Worm (Caenorhabditis elegans): ENCODE measurements around the gene ddi-1.

Gene ddi-1

ce11 chrIV:6552036-6552435 lies 29.4 kb downstream of the ddi-1 start:
- TF ChIP-seq skn-1 (tag; optimal IDR thresholded peaks at IDR 0.05) = no peak
- no peak for TF ChIP-seq nhr-25 (tag; optimal IDR thresholded peaks at IDR 0.05)
- no peak for TF ChIP-seq ceh-16 (tag; optimal IDR thresholded peaks at IDR 0.05)
- TF ChIP-seq peb-1 (tag; optimal IDR thresholded peaks at IDR 0.05) = no peak
- no peak for TF ChIP-seq ztf-4 (tag; optimal IDR thresholded peaks at IDR 0.05)
- TF ChIP-seq zag-1 (tag; optimal IDR thresholded peaks at IDR 0.05) = no peak
- no peak for TF ChIP-seq nhr-21 (tag; optimal IDR thresholded peaks at IDR 0.05)
- no peak for TF ChIP-seq unc-62 (GFP tag; optimal IDR thresholded peaks at IDR 0.05)
- no peak for TF ChIP-seq lsy-2 (tag; optimal IDR thresholded peaks at IDR 0.05)
- TF ChIP-seq lin-39 (tag; optimal IDR thresholded peaks at IDR 0.05) = no peak

ce11 chrIV:6554865-6555264 lies 32.2 kb downstream of the ddi-1 start:
- peak; percentile 23 for TF ChIP-seq gmeb-1 (tag; optimal IDR thresholded peaks at IDR 0.05)
- peak; percentile 97 for TF ChIP-seq fos-1 (tag; optimal IDR thresholded peaks at IDR 0.05)
- TF ChIP-seq snpc-4 (tag; optimal IDR thresholded peaks at IDR 0.05) = no peak
- peak; percentile 15 for TF ChIP-seq nhr-21 (tag; optimal IDR thresholded peaks at IDR 0.05)
- peak; percentile 7 for TF ChIP-seq nhr-129 (tag; optimal IDR thresholded peaks at IDR 0.05)
- TF ChIP-seq lsy-2 (tag; optimal IDR thresholded peaks at IDR 0.05) = peak in 1 of 2 experiments; percentile 17
- no peak for TF ChIP-seq ztf-4 (tag; optimal IDR thresholded peaks at IDR 0.05)
- TF ChIP-seq sma-3 (GFP tag; optimal IDR thresholded peaks at IDR 0.05) = peak; percentile 26
- TF ChIP-seq nhr-12 (tag; optimal IDR thresholded peaks at IDR 0.05) = no peak
- no peak for TF ChIP-seq unc-55 (GFP tag; optimal IDR thresholded peaks at IDR 0.05)
- peak; percentile 47 for TF ChIP-seq crh-2 (tag; optimal IDR thresholded peaks at IDR 0.05)
- TF ChIP-seq sma-9 (GFP tag; optimal IDR thresholded peaks at IDR 0.05) = peak; percentile 83
- no peak for TF ChIP-seq sma-9 (tag; optimal IDR thresholded peaks at IDR 0.05)
- TF ChIP-seq dmd-4 (tag; optimal IDR thresholded peaks at IDR 0.05) = no peak
- TF ChIP-seq nhr-10 (tag; optimal IDR thresholded peaks at IDR 0.05) = no peak

ce11 chrIV:6555388-6556330 lies 33.0 kb downstream of the ddi-1 start, which contains the start of gene paqr-1:
Gene paqr-1, minus strand, starts transcription at chrIV:6555438.
- TF ChIP-seq fos-1 (tag; optimal IDR thresholded peaks at IDR 0.05) = peak; percentile 14
- TF ChIP-seq egl-27 (tag; optimal IDR thresholded peaks at IDR 0.05) = no peak
- no peak for TF ChIP-seq nhr-25 (tag; optimal IDR thresholded peaks at IDR 0.05)
- no peak for TF ChIP-seq nhr-23 (tag; optimal IDR thresholded peaks at IDR 0.05)
- no peak for TF ChIP-seq mbf-1 (tag; optimal IDR thresholded peaks at IDR 0.05)
- no peak for TF ChIP-seq lin-39 (tag; optimal IDR thresholded peaks at IDR 0.05)
- no peak for TF ChIP-seq lin-13 (GFP tag; optimal IDR thresholded peaks at IDR 0.05)
- no peak for TF ChIP-seq mab-5 (tag; optimal IDR thresholded peaks at IDR 0.05)
- TF ChIP-seq nhr-129 (tag; optimal IDR thresholded peaks at IDR 0.05) = peak; percentile 31
- TF ChIP-seq C34F6.9 (tag; optimal IDR thresholded peaks at IDR 0.05) = peak; percentile 53
- TF ChIP-seq nhr-11 (tag; optimal IDR thresholded peaks at IDR 0.05) = no peak
- no peak for TF ChIP-seq ceh-82 (tag; optimal IDR thresholded peaks at IDR 0.05)
- no peak for TF ChIP-seq nhr-6 (tag; optimal IDR thresholded peaks at IDR 0.05)
- no peak for TF ChIP-seq dmd-4 (tag; optimal IDR thresholded peaks at IDR 0.05)
- TF ChIP-seq nhr-77 (tag; optimal IDR thresholded peaks at IDR 0.05) = no peak
- no peak for TF ChIP-seq nhr-21 (tag; optimal IDR thresholded peaks at IDR 0.05)
- no peak for TF ChIP-seq unc-62 (GFP tag; optimal IDR thresholded peaks at IDR 0.05)
- TF ChIP-seq ceh-16 (tag; optimal IDR thresholded peaks at IDR 0.05) = no peak
- peak; percentile 64 for TF ChIP-seq blmp-1 (tag; optimal IDR thresholded peaks at IDR 0.05; ENCODE audit: insufficient read depth)
- TF ChIP-seq elt-3 (tag; optimal IDR thresholded peaks at IDR 0.05) = no peak
- no peak for TF ChIP-seq ztf-4 (tag; optimal IDR thresholded peaks at IDR 0.05)
- no peak for TF ChIP-seq sma-3 (GFP tag; optimal IDR thresholded peaks at IDR 0.05)
- TF ChIP-seq ZK546.5 (tag; optimal IDR thresholded peaks at IDR 0.05) = no peak
- no peak for TF ChIP-seq R02D3.7 (tag; optimal IDR thresholded peaks at IDR 0.05)
- TF ChIP-seq elt-1 (tag; optimal IDR thresholded peaks at IDR 0.05) = no peak
- no peak for TF ChIP-seq nhr-10 (tag; optimal IDR thresholded peaks at IDR 0.05)
- TF ChIP-seq sem-4 (tag; optimal IDR thresholded peaks at IDR 0.05) = no peak
- no peak for TF ChIP-seq nhr-12 (tag; optimal IDR thresholded peaks at IDR 0.05)
- TF ChIP-seq nhr-237 (tag; optimal IDR thresholded peaks at IDR 0.05) = no peak
- TF ChIP-seq lin-11 (tag; optimal IDR thresholded peaks at IDR 0.05) = no peak
- TF ChIP-seq ztf-11 (tag; optimal IDR thresholded peaks at IDR 0.05) = no peak
- no peak for TF ChIP-seq peb-1 (tag; optimal IDR thresholded peaks at IDR 0.05)
- TF ChIP-seq skn-1 (tag; optimal IDR thresholded peaks at IDR 0.05) = no peak
- TF ChIP-seq sma-9 (GFP tag; optimal IDR thresholded peaks at IDR 0.05) = peak; percentile 88
- TF ChIP-seq sma-9 (tag; optimal IDR thresholded peaks at IDR 0.05) = no peak
- peak; percentile 14 for TF ChIP-seq crh-2 (tag; optimal IDR thresholded peaks at IDR 0.05)
- TF ChIP-seq F13H6.1 (tag; optimal IDR thresholded peaks at IDR 0.05) = no peak
- no peak for TF ChIP-seq unc-39 (tag; optimal IDR thresholded peaks at IDR 0.05)
- peak in 1 of 2 experiments; percentile 51 for TF ChIP-seq lsy-2 (tag; optimal IDR thresholded peaks at IDR 0.05)
- TF ChIP-seq unc-55 (GFP tag; optimal IDR thresholded peaks at IDR 0.05) = peak; percentile 84
- no peak for TF ChIP-seq ztf-1 (GFP tag; conservative IDR thresholded peaks at IDR 0.05)
- TF ChIP-seq Y55F3AM.14 (GFP tag; optimal IDR thresholded peaks at IDR 0.05) = no peak
- no peak for TF ChIP-seq snpc-4 (tag; optimal IDR thresholded peaks at IDR 0.05)
